Worm (Caenorhabditis elegans) whole organism, midembryonic: ENCODE data around the gene Y37A1A.3.

Experiments used
- cog-1 ChIP-seq: sonication (generic microtip); optimal IDR thresholded peaks from 2 replicates; lab custom pipeline; 2016; ENCODE audit warnings: missing genetic modification characterization, missing compliant biosample characterization
- klf-2 ChIP-seq: fragments of 200-800 bp; sonication (Bioruptor generic); conservative IDR thresholded peaks from 2 replicates; pipeline ENCODE4 v1.3.6; 2022; ENCODE audit warnings: missing genetic modification reagents, missing genetic modification characterization, missing compliant biosample characterization
- med-1 ChIP-seq: sonication (generic microtip); optimal IDR thresholded peaks from 2 replicates; lab custom pipeline; 2017; ENCODE audit warnings: missing genetic modification characterization, mild to moderate bottlenecking, missing compliant biosample characterization, antibody characterized with exemption, missing genetic modification reagents; ENCODE audit not compliant: insufficient read depth
- ztf-29 ChIP-seq: fragments of 200-800 bp; sonication (Bioruptor generic); IDR thresholded peaks from 2 replicates; pipeline ENCODE4 v1.3.6; 2022; ENCODE audit warnings: missing genetic modification reagents, missing genetic modification characterization, missing compliant biosample characterization

ce11 chrIV:13893103-13893502 lies 9.6 kb downstream of the Y37A1A.3 start:
- TF ChIP-seq cog-1 (tag; lab: Kevin White, UChicago) (no peak), med-1 (GFP tag; lab: Kevin White, UChicago) (no peak), klf-2 (GFP tag; lab: Robert Waterston, UW) (no peak), ztf-29 (GFP tag; lab: Robert Waterston, UW) (no peak)
